Fruit fly (Drosophila melanogaster) whole organism, adult: ENCODE data around the gene Pat1.

Source experiments
- CG12768 ChIP-seq: fragments of 200-800 bp; sonication (Bioruptor generic); optimal IDR thresholded peaks from 2 replicates; lab custom pipeline; 2017; ENCODE audit warnings: missing biosample characterization, missing genetic modification characterization, mild to moderate bottlenecking, moderate library complexity, missing genetic modification reagents
- CG14711 ChIP-seq: fragments of 200-800 bp; sonication (Bioruptor generic); optimal IDR thresholded peaks from 2 replicates; lab custom pipeline; 2018; ENCODE audit warnings: missing biosample characterization, mild to moderate bottlenecking, missing genetic modification characterization, moderate library complexity
- CG5204 ChIP-seq: fragments of 200-800 bp; sonication (Bioruptor generic); optimal IDR thresholded peaks from 2 replicates; lab custom pipeline; 2016; ENCODE audit warnings: missing biosample characterization, missing genetic modification characterization
- CG7101 ChIP-seq: fragments of 200-800 bp; sonication (Bioruptor generic); optimal IDR thresholded peaks from 2 replicates; lab custom pipeline; 2018; ENCODE audit warnings: missing biosample characterization, mild to moderate bottlenecking, missing genetic modification characterization, moderate library complexity
- bab1 ChIP-seq: fragments of 200-800 bp; sonication (Bioruptor generic); optimal IDR thresholded peaks from 3 replicates; lab custom pipeline; 2019; ENCODE audit warnings: missing biosample characterization, mild to moderate bottlenecking, missing genetic modification characterization, moderate library complexity
- cic ChIP-seq: fragments of 200-800 bp; sonication (Bioruptor generic); optimal IDR thresholded peaks from 2 replicates; lab custom pipeline; 2017; ENCODE audit warnings: missing biosample characterization, mild to moderate bottlenecking, missing genetic modification characterization, moderate library complexity
- kay ChIP-seq: fragments of 200-800 bp; sonication (Bioruptor generic); peaks from one replicate; lab custom pipeline; 2016; ENCODE audit warnings: missing biosample characterization, missing genetic modification characterization, borderline replicate concordance
- ovo ChIP-seq: fragments of 200-800 bp; sonication (Bioruptor generic); optimal IDR thresholded peaks from 2 replicates; lab custom pipeline; 2016; ENCODE audit warnings: missing biosample characterization, missing genetic modification characterization
- pad ChIP-seq: fragments of 200-800 bp; sonication (Bioruptor generic); optimal IDR thresholded peaks from 3 replicates; lab custom pipeline; 2017; ENCODE audit warnings: missing biosample characterization, missing genetic modification characterization, mild to moderate bottlenecking, moderate library complexity, missing genetic modification reagents
- tj ChIP-seq: fragments of 200-800 bp; sonication (Bioruptor generic); optimal IDR thresholded peaks from 3 replicates; lab custom pipeline; 2017; ENCODE audit warnings: missing biosample characterization, mild to moderate bottlenecking, missing genetic modification characterization, moderate library complexity

- TF ChIP-seq CG14711 (tag; lab: Kevin White, UChicago) (peak; percentile 88), tj (GFP tag; lab: Kevin White, UChicago) (peak; percentile 60), cic (GFP tag; lab: Kevin White, UChicago) (peak; percentile 33), kay (GFP tag; lab: Kevin White, UChicago) (no peak), CG12768 (peak; percentile 88), pad (peak; percentile 78), CG7101 (tag; lab: Kevin White, UChicago) (peak; percentile 87), ovo (GFP tag; lab: Kevin White, UChicago) (peak; percentile 31), bab1 (GFP tag; lab: Kevin White, UChicago) (peak; percentile 86), CG5204 (GFP tag; lab: Kevin White, UChicago) (peak; percentile 82)
These were observed 41.0 kb upstream of the Pat1 start for dm6 chrX:6549428-6550117.
